Worm (Caenorhabditis elegans): ENCODE data around the gene R02F11.2.

- no peak for TF ChIP-seq nhr-77 (tag; optimal IDR thresholded peaks at IDR 0.05)
- no peak for TF ChIP-seq pha-4 (tag; optimal IDR thresholded peaks at IDR 0.05)
- no peak for TF ChIP-seq nhr-25 (tag; optimal IDR thresholded peaks at IDR 0.05)
- TF ChIP-seq nhr-76 (tag; optimal IDR thresholded peaks at IDR 0.05): no peak
- TF ChIP-seq snpc-4 (tag; optimal IDR thresholded peaks at IDR 0.05): no peak
- TF ChIP-seq unc-39 (tag; optimal IDR thresholded peaks at IDR 0.05): no peak
- TF ChIP-seq egl-27 (tag; optimal IDR thresholded peaks at IDR 0.05): no peak
These were observed 52.1 kb downstream of the R02F11.2 start for ce11 chrV:4846507-4846906.
